Fruit fly (Drosophila melanogaster) whole organism, embryonic: Measurements from ENCODE around the gene CG7987.

Source experiments
- CG10147 ChIP-seq: fragments of 200-800 bp; sonication (Bioruptor generic); optimal IDR thresholded peaks from 2 replicates; lab custom pipeline; 2019; ENCODE audit warnings: missing biosample characterization, mild to moderate bottlenecking, missing genetic modification characterization, moderate library complexity
- CG10565 ChIP-seq: fragments of 200-800 bp; sonication (Bioruptor generic); optimal IDR thresholded peaks from 3 replicates; lab custom pipeline; 2016; ENCODE audit warnings: missing biosample characterization, mild to moderate bottlenecking, missing genetic modification characterization
- CG10654 ChIP-seq: fragments of 200-800 bp; sonication (Bioruptor generic); optimal IDR thresholded peaks from 2 replicates; lab custom pipeline; 2016; ENCODE audit warnings: missing biosample characterization, missing genetic modification characterization
- CG10959 ChIP-seq: fragments of 200-800 bp; sonication (Bioruptor generic); IDR thresholded peaks from 2 replicates; pipeline ENCODE4 v1.3.6; 2022; ENCODE audit warnings: missing biosample characterization, missing genetic modification characterization
- CG11723 ChIP-seq: fragments of 200-800 bp; sonication (Bioruptor generic); optimal IDR thresholded peaks from 2 replicates; lab custom pipeline; 2017; ENCODE audit warnings: missing biosample characterization, mild to moderate bottlenecking, missing genetic modification characterization
- CG12769 ChIP-seq: fragments of 200-800 bp; sonication (Bioruptor generic); optimal IDR thresholded peaks from 2 replicates; lab custom pipeline; 2019; ENCODE audit warnings: missing biosample characterization, mild to moderate bottlenecking, missing genetic modification characterization, moderate library complexity
- CG13287 ChIP-seq: fragments of 200-800 bp; sonication (Bioruptor generic); IDR thresholded peaks from 2 replicates; pipeline ENCODE4 v1.3.6; 2022; ENCODE audit warnings: missing biosample characterization, missing genetic modification characterization; ENCODE audit not compliant: partially characterized antibody
- CG1647 ChIP-seq: fragments of 200-800 bp; sonication (Bioruptor generic); optimal IDR thresholded peaks from 3 replicates; lab custom pipeline; 2016; ENCODE audit warnings: missing biosample characterization, missing genetic modification characterization
- CG16813 ChIP-seq: fragments of 200-800 bp; sonication (Bioruptor generic); IDR thresholded peaks from 3 replicates; pipeline ENCODE4 v1.3.6; 2022; ENCODE audit warnings: missing biosample characterization, missing genetic modification characterization; ENCODE audit not compliant: partially characterized antibody
- CG1832 ChIP-seq: fragments of 200-800 bp; sonication (Bioruptor generic); optimal IDR thresholded peaks from 2 replicates; lab custom pipeline; 2017; ENCODE audit warnings: missing biosample characterization, mild to moderate bottlenecking, missing genetic modification characterization, inconsistent platforms
- CG2129 ChIP-seq: fragments of 200-800 bp; sonication (Bioruptor generic); IDR thresholded peaks from 2 replicates; pipeline ENCODE4 v1.3.6; 2022; ENCODE audit warnings: missing biosample characterization, missing genetic modification characterization; ENCODE audit not compliant: partially characterized antibody
- CG2712 ChIP-seq: fragments of 200-800 bp; optimal IDR thresholded peaks from 3 replicates; lab custom pipeline; 2019; ENCODE audit warnings: missing biosample characterization, mild to moderate bottlenecking, missing genetic modification characterization, moderate library complexity
- CG3995 ChIP-seq: fragments of 200-800 bp; sonication (Bioruptor generic); optimal IDR thresholded peaks from 3 replicates; lab custom pipeline; 2016; ENCODE audit warnings: missing biosample characterization, missing genetic modification characterization
- CG6683 ChIP-seq: fragments of 200-800 bp; sonication (Bioruptor generic); optimal IDR thresholded peaks from 2 replicates; lab custom pipeline; 2017; ENCODE audit warnings: missing biosample characterization, mild to moderate bottlenecking, missing genetic modification characterization, missing genetic modification reagents
- CG6765 ChIP-seq: fragments of 200-800 bp; sonication (Bioruptor generic); optimal IDR thresholded peaks from 3 replicates; lab custom pipeline; 2017; ENCODE audit warnings: missing biosample characterization, mild to moderate bottlenecking, missing genetic modification characterization
- CG7357 ChIP-seq: fragments of 200-800 bp; sonication (Bioruptor generic); IDR thresholded peaks from 3 replicates; pipeline ENCODE4 v1.3.6; 2022; ENCODE audit warnings: missing biosample characterization, missing genetic modification characterization
- CG7839 ChIP-seq: fragments of 200-800 bp; sonication (Bioruptor generic); optimal IDR thresholded peaks from 3 replicates; lab custom pipeline; 2018; ENCODE audit warnings: missing biosample characterization, mild to moderate bottlenecking, missing genetic modification characterization, moderate library complexity
- CG7987 ChIP-seq: fragments of 200-800 bp; sonication (Bioruptor generic); optimal IDR thresholded peaks from 2 replicates; lab custom pipeline; 2018; ENCODE audit warnings: missing biosample characterization, mild to moderate bottlenecking, missing genetic modification characterization, moderate library complexity
- CHES-1-like ChIP-seq: fragments of 200-800 bp; sonication (Bioruptor generic); optimal IDR thresholded peaks from 2 replicates; lab custom pipeline; 2016; ENCODE audit warnings: missing biosample characterization, missing genetic modification characterization
- E2f1 ChIP-seq: fragments of 200-800 bp; sonication (Bioruptor generic); IDR thresholded peaks from 2 replicates; pipeline ENCODE4 v1.3.6; 2022; ENCODE audit warnings: missing biosample characterization, missing genetic modification characterization
- Fer1 ChIP-seq: fragments of 200-800 bp; sonication (Bioruptor generic); optimal IDR thresholded peaks from 2 replicates; lab custom pipeline; 2017; ENCODE audit warnings: missing biosample characterization, mild to moderate bottlenecking, missing genetic modification characterization
- HLH54F ChIP-seq: fragments of 200-800 bp; sonication (Bioruptor generic); optimal IDR thresholded peaks from 3 replicates; lab custom pipeline; 2016; ENCODE audit warnings: missing biosample characterization, missing genetic modification characterization
- Jarid2 ChIP-seq: fragments of 200-800 bp; sonication (Bioruptor generic); optimal IDR thresholded peaks from 3 replicates; lab custom pipeline; 2017; ENCODE audit warnings: mild to moderate bottlenecking, missing biosample characterization, missing genetic modification reagents, missing genetic modification characterization
- Mad ChIP-seq: fragments of 200-800 bp; sonication (Bioruptor generic); optimal IDR thresholded peaks from 2 replicates; lab custom pipeline; 2016; ENCODE audit warnings: missing biosample characterization, missing genetic modification characterization
- Mes4 ChIP-seq: fragments of 200-800 bp; sonication (Bioruptor generic); optimal IDR thresholded peaks from 2 replicates; lab custom pipeline; 2016; ENCODE audit warnings: missing biosample characterization, missing genetic modification characterization
- NFAT ChIP-seq: fragments of 200-800 bp; sonication (Bioruptor generic); IDR thresholded peaks from 2 replicates; pipeline ENCODE4 v1.3.6; 2022; ENCODE audit warnings: missing biosample characterization, missing genetic modification characterization
- Ptx1 ChIP-seq: fragments of 200-800 bp; sonication (Bioruptor generic); IDR thresholded peaks from 2 replicates; pipeline ENCODE4 v1.3.6; 2022; ENCODE audit warnings: missing biosample characterization, missing genetic modification characterization
- Vsx1 ChIP-seq: fragments of 200-800 bp; sonication (Bioruptor generic); optimal IDR thresholded peaks from 2 replicates; lab custom pipeline; 2017; ENCODE audit warnings: missing biosample characterization, mild to moderate bottlenecking, missing genetic modification characterization, missing genetic modification reagents
- aop ChIP-seq: fragments of 200-800 bp; sonication (Bioruptor generic); IDR thresholded peaks from 2 replicates; pipeline ENCODE4 v1.3.6; 2022; ENCODE audit warnings: missing biosample characterization, missing genetic modification characterization
- ara ChIP-seq: fragments of 200-800 bp; sonication (Bioruptor generic); IDR thresholded peaks from 2 replicates; pipeline ENCODE4 v1.3.6; 2022; ENCODE audit warnings: missing biosample characterization, missing genetic modification characterization
- ato ChIP-seq: fragments of 200-800 bp; sonication (Bioruptor generic); IDR thresholded peaks from 2 replicates; pipeline ENCODE4 v1.3.6; 2022; ENCODE audit warnings: missing biosample characterization, missing genetic modification characterization; ENCODE audit not compliant: partially characterized antibody
- bigmax ChIP-seq: fragments of 200-800 bp; sonication (Bioruptor generic); optimal IDR thresholded peaks from 2 replicates; lab custom pipeline; 2018; ENCODE audit warnings: missing biosample characterization, mild to moderate bottlenecking, missing genetic modification characterization
- chinmo ChIP-seq: fragments of 200-800 bp; sonication (Bioruptor generic); IDR thresholded peaks from 4 replicates; pipeline ENCODE4 v1.3.6; 2022; ENCODE audit warnings: missing biosample characterization, missing genetic modification characterization; ENCODE audit not compliant: partially characterized antibody
- dm ChIP-seq: fragments of 200-800 bp; sonication (Bioruptor generic); optimal IDR thresholded peaks from 3 replicates; lab custom pipeline; 2016; ENCODE audit warnings: missing biosample characterization, missing genetic modification characterization
- en ChIP-seq: fragments of 200-800 bp; sonication (Bioruptor generic); optimal IDR thresholded peaks from 2 replicates; lab custom pipeline; 2016; ENCODE audit warnings: missing biosample characterization, missing genetic modification characterization
- esg ChIP-seq: fragments of 200-800 bp; sonication (Bioruptor generic); conservative IDR thresholded peaks from 2 replicates; pipeline ENCODE4 v1.3.6; 2022; ENCODE audit warnings: missing biosample characterization, missing genetic modification characterization
- gem ChIP-seq: fragments of 200-800 bp; sonication (Bioruptor generic); optimal IDR thresholded peaks from 2 replicates; lab custom pipeline; 2019; ENCODE audit warnings: missing biosample characterization, mild to moderate bottlenecking, missing genetic modification characterization, moderate library complexity
- gfzf ChIP-seq: fragments of 200-800 bp; sonication (Bioruptor generic); optimal IDR thresholded peaks from 2 replicates; lab custom pipeline; 2016; ENCODE audit warnings: missing biosample characterization, mild to moderate bottlenecking, missing genetic modification characterization, moderate library complexity
- klu ChIP-seq: fragments of 200-800 bp; sonication (Bioruptor generic); IDR thresholded peaks from 2 replicates; pipeline ENCODE4 v1.3.6; 2022; ENCODE audit warnings: missing biosample characterization, missing genetic modification characterization
- knrl ChIP-seq: fragments of 200-800 bp; sonication (Bioruptor generic); IDR thresholded peaks from 3 replicates; pipeline ENCODE4 v1.3.6; 2022; ENCODE audit warnings: missing biosample characterization, missing genetic modification characterization; ENCODE audit not compliant: partially characterized antibody
- lbe ChIP-seq: fragments of 200-800 bp; sonication (Bioruptor generic); optimal IDR thresholded peaks from 2 replicates; lab custom pipeline; 2016; ENCODE audit warnings: missing biosample characterization, mild to moderate bottlenecking, missing genetic modification characterization
- mirr ChIP-seq: fragments of 200-800 bp; sonication (Bioruptor generic); optimal IDR thresholded peaks from 3 replicates; lab custom pipeline; 2018; ENCODE audit warnings: missing biosample characterization, mild to moderate bottlenecking, missing genetic modification characterization
- pan ChIP-seq, 4 experiments: fragments of >200 bp in 3 of 4; fragments of 200-800 bp in 1 of 4; sonication (Bioruptor generic) in 1 of 4; optimal IDR thresholded peaks in 3 of 4; IDR thresholded peaks in 1 of 4; 2 replicates each; pipeline versions ENCODE4 v1.3.6 to Lab custom; 2017 to 2022; ENCODE audit warnings: missing biosample characterization in 2 of 4, missing genetic modification characterization in 2 of 4, mixed read lengths in 1 of 4
- peb ChIP-seq: fragments of 200-800 bp; sonication (Bioruptor generic); IDR thresholded peaks from 2 replicates; pipeline ENCODE4 v1.3.6; 2022; ENCODE audit warnings: missing biosample characterization, missing genetic modification characterization
- rib ChIP-seq: fragments of 200-800 bp; sonication (Bioruptor generic); IDR thresholded peaks from 2 replicates; pipeline ENCODE4 v1.3.6; 2022; ENCODE audit warnings: missing biosample characterization, missing genetic modification characterization
- shn ChIP-seq: fragments of 200-800 bp; sonication (Bioruptor generic); optimal IDR thresholded peaks from 3 replicates; lab custom pipeline; 2016; ENCODE audit warnings: missing biosample characterization, missing genetic modification characterization
- sqz ChIP-seq: fragments of 200-800 bp; sonication (Bioruptor generic); optimal IDR thresholded peaks from 3 replicates; lab custom pipeline; 2018; ENCODE audit warnings: missing biosample characterization, mild to moderate bottlenecking, missing genetic modification characterization
- trh ChIP-seq: fragments of 200-800 bp; sonication (Bioruptor generic); optimal IDR thresholded peaks from 2 replicates; lab custom pipeline; 2016; ENCODE audit warnings: missing biosample characterization, missing genetic modification characterization
- vvl ChIP-seq: fragments of 200-800 bp; sonication (Bioruptor generic); IDR thresholded peaks from 2 replicates; pipeline ENCODE4 v1.3.6; 2022; ENCODE audit warnings: missing biosample characterization, missing genetic modification characterization
- z ChIP-seq: fragments of 200-800 bp; sonication (Bioruptor generic); IDR thresholded peaks from 3 replicates; pipeline ENCODE4 v1.3.6; 2022; ENCODE audit warnings: missing biosample characterization, missing genetic modification characterization

CG7987 gene

DNA sequence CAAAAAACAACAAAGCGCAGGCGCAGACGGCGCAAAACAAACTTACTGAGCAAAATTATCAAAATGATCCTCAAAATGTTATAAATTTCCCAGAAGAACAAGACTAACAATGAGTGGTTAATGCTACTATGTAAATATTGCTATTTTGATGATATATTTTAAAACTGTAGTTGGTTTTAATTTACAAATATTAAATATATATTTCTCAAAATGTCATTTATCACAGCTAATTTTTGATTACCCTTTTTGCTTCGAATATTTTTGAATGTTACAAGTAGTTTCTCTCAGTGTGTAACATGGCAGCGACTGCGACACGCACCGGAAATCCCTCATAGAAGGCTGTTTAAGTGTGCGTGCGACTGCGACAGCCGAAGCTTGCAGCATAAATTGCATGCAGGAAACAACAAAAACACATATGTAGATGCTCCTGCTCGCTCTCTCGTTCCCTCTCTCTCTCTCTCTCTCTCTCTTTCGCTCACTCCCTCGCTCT is 22.3 kb upstream of the CG7987 start (continued):
- TF ChIP-seq CG10565 (GFP tag; lab: Kevin White, UChicago), result no peak
- no peak for TF ChIP-seq CG1647
- no peak for TF ChIP-seq gfzf (GFP tag; lab: Kevin White, UChicago)
- no peak for TF ChIP-seq CG2129
- TF ChIP-seq Mad (GFP tag; lab: Kevin White, UChicago), result no peak
- no peak for TF ChIP-seq CG10959 (GFP tag; lab: Robert Waterston, UW)
- no peak for TF ChIP-seq Jarid2 (GFP tag; lab: Kevin White, UChicago)
- no peak for TF ChIP-seq NFAT (GFP tag; lab: Robert Waterston, UW)
- TF ChIP-seq pan (optimal IDR thresholded peaks at IDR 0.05; lab: Kevin White, UChicago), result no peak
- peak in 1 of 2 experiments; percentile 37 for TF ChIP-seq pan (GFP tag; optimal IDR thresholded peaks at IDR 0.05 in 1 of 2, IDR thresholded peaks at IDR 0.05 in 1 of 2)
- no peak for TF ChIP-seq mirr (GFP tag; lab: Kevin White, UChicago)
- TF ChIP-seq z (GFP tag; lab: Robert Waterston, UW), result no peak
- TF ChIP-seq Mes4 (GFP tag; lab: Kevin White, UChicago), result no peak
- TF ChIP-seq chinmo (GFP tag; lab: Robert Waterston, UW), result no peak
- TF ChIP-seq bigmax, result no peak
- TF ChIP-seq Ptx1 (GFP tag; lab: Robert Waterston, UW), result peak; percentile 49
- TF ChIP-seq sqz (GFP tag; lab: Kevin White, UChicago), result no peak
- TF ChIP-seq CG10147, result no peak
- TF ChIP-seq CG1832 (GFP tag; lab: Kevin White, UChicago), result peak; percentile 51
- TF ChIP-seq esg (GFP tag; lab: Robert Waterston, UW), result no peak
- no peak for TF ChIP-seq knrl
- no peak for TF ChIP-seq ato (GFP tag; lab: Robert Waterston, UW)
- no peak for TF ChIP-seq E2f1 (GFP tag; lab: Robert Waterston, UW)
- TF ChIP-seq HLH54F (GFP tag; lab: Kevin White, UChicago), result no peak
- TF ChIP-seq rib (GFP tag; lab: Robert Waterston, UW), result no peak
- TF ChIP-seq dm (GFP tag; lab: Kevin White, UChicago), result no peak
- TF ChIP-seq peb (GFP tag; lab: Robert Waterston, UW), result no peak
- peak; percentile 47; the same call in 1 of the 2 replicates for TF ChIP-seq vvl (GFP tag; lab: Robert Waterston, UW)
- TF ChIP-seq klu (GFP tag; lab: Robert Waterston, UW), result peak; percentile 32; the same call in 1 of the 2 replicates
- TF ChIP-seq gem (tag; lab: Kevin White, UChicago), result peak; percentile 72
- TF ChIP-seq CG12769 (tag; lab: Kevin White, UChicago), result no peak
- TF ChIP-seq CG16813 (GFP tag; lab: Robert Waterston, UW), result no peak
- TF ChIP-seq trh, result no peak
- no peak for TF ChIP-seq CG11723
- TF ChIP-seq CG7357 (GFP tag; lab: Robert Waterston, UW), result no peak
- no peak for TF ChIP-seq aop
- TF ChIP-seq lbe (GFP tag; lab: Kevin White, UChicago), result no peak
- TF ChIP-seq ara, result no peak
- TF ChIP-seq CG2712 (tag; lab: Kevin White, UChicago), result peak; percentile 64
- TF ChIP-seq CG13287 (GFP tag; lab: Robert Waterston, UW), result no peak
- TF ChIP-seq shn (GFP tag; lab: Kevin White, UChicago), result no peak
- TF ChIP-seq en (GFP tag; lab: Kevin White, UChicago), result no peak
- TF ChIP-seq CG7839 (tag; lab: Kevin White, UChicago), result peak; percentile 49
- TF ChIP-seq Fer1 (GFP tag; lab: Kevin White, UChicago), result no peak
- TF ChIP-seq Vsx1, result no peak
- no peak for TF ChIP-seq CG7987 (GFP tag; lab: Kevin White, UChicago)
- no peak for TF ChIP-seq CHES-1-like (GFP tag; lab: Kevin White, UChicago)
- TF ChIP-seq CG6683 (GFP tag; lab: Kevin White, UChicago), result no peak
- TF ChIP-seq CG3995 (GFP tag; lab: Kevin White, UChicago), result no peak
- no peak for TF ChIP-seq CG6765
- no peak for TF ChIP-seq CG10654 (GFP tag; lab: Kevin White, UChicago)
